Worm (Caenorhabditis elegans) whole organism, late embryonic: ENCODE data around the gene cah-1.

Source experiments
- F13H6.1 ChIP-seq: sonication (generic microtip); optimal IDR thresholded peaks from 2 replicates; lab custom pipeline; 2016; ENCODE audit warnings: missing genetic modification characterization, missing compliant biosample characterization
- K02D7.2 ChIP-seq: sonication (generic microtip); optimal IDR thresholded peaks from 2 replicates; lab custom pipeline; 2017; ENCODE audit warnings: mild to moderate bottlenecking, missing genetic modification characterization, missing compliant biosample characterization
- ama-1 ChIP-seq: fragments of 150-350 bp; optimal IDR thresholded peaks from 2 replicates; lab custom pipeline; 2014
- ceh-14 ChIP-seq: sonication (generic microtip); optimal IDR thresholded peaks from 2 replicates; lab custom pipeline; 2016; ENCODE audit warnings: missing genotype, missing genetic modification characterization, missing compliant biosample characterization
- ceh-18 ChIP-seq: sonication (generic microtip); optimal IDR thresholded peaks from 2 replicates; lab custom pipeline; 2016; ENCODE audit warnings: missing genetic modification characterization, missing compliant biosample characterization
- ceh-19 ChIP-seq: fragments of 200-800 bp; sonication (Bioruptor generic); optimal IDR thresholded peaks from 2 replicates; lab custom pipeline; 2018; ENCODE audit warnings: mild to moderate bottlenecking, missing genetic modification characterization, missing compliant biosample characterization
- ceh-2 ChIP-seq: sonication (generic microtip); optimal IDR thresholded peaks from 2 replicates; lab custom pipeline; 2016; ENCODE audit warnings: missing genotype, missing genetic modification characterization, missing compliant biosample characterization
- ceh-22 ChIP-seq: sonication (generic microtip); optimal IDR thresholded peaks from 2 replicates; lab custom pipeline; 2017; ENCODE audit warnings: missing biosample characterization, missing genetic modification characterization
- ceh-30 ChIP-seq: fragments of 150-350 bp; optimal IDR thresholded peaks from 2 replicates; lab custom pipeline; 2014; ENCODE audit warnings: missing biosample characterization, missing genetic modification characterization
- ceh-31 ChIP-seq: sonication (generic microtip); optimal IDR thresholded peaks from 2 replicates; lab custom pipeline; 2016; ENCODE audit warnings: missing genetic modification characterization, missing compliant biosample characterization
- ceh-9 ChIP-seq: sonication (generic microtip); optimal IDR thresholded peaks from 2 replicates; lab custom pipeline; 2016; ENCODE audit warnings: mild to moderate bottlenecking, missing genetic modification characterization, inconsistent platforms, missing compliant biosample characterization
- che-1 ChIP-seq: sonication (generic microtip); optimal IDR thresholded peaks from 2 replicates; lab custom pipeline; 2016; ENCODE audit warnings: mild to moderate bottlenecking, missing genetic modification characterization, missing compliant biosample characterization
- dve-1 ChIP-seq: sonication (generic microtip); optimal IDR thresholded peaks from 2 replicates; lab custom pipeline; 2017; ENCODE audit warnings: antibody characterized with exemption, mild to moderate bottlenecking, missing genetic modification characterization, missing compliant biosample characterization
- ets-4 ChIP-seq: sonication (generic microtip); optimal IDR thresholded peaks from 2 replicates; lab custom pipeline; 2016; ENCODE audit warnings: missing genetic modification characterization, missing compliant biosample characterization
- fkh-10 ChIP-seq: fragments of 150-350 bp; optimal IDR thresholded peaks from 2 replicates; lab custom pipeline; 2014; ENCODE audit warnings: missing biosample characterization, missing genetic modification reagents, missing genetic modification characterization
- fkh-6 ChIP-seq: sonication (generic microtip); optimal IDR thresholded peaks from 2 replicates; lab custom pipeline; 2016; ENCODE audit warnings: missing genetic modification characterization, missing compliant biosample characterization
- hlh-30 ChIP-seq: sonication (generic microtip); optimal IDR thresholded peaks from 2 replicates; lab custom pipeline; 2017; ENCODE audit warnings: antibody characterized with exemption, missing genetic modification characterization, missing compliant biosample characterization; ENCODE audit not compliant: insufficient read depth
- hlh-6 ChIP-seq: sonication (generic microtip); optimal IDR thresholded peaks from 2 replicates; lab custom pipeline; 2016; ENCODE audit warnings: missing genotype, missing genetic modification characterization, missing compliant biosample characterization
- madf-2 ChIP-seq: sonication (generic microtip); optimal IDR thresholded peaks from 2 replicates; lab custom pipeline; 2017; ENCODE audit warnings: missing genetic modification characterization, missing compliant biosample characterization
- npax-4 ChIP-seq: sonication (generic microtip); optimal IDR thresholded peaks from 2 replicates; lab custom pipeline; 2016; ENCODE audit warnings: missing genetic modification characterization, missing compliant biosample characterization
- pha-2 ChIP-seq: sonication (generic microtip); optimal IDR thresholded peaks from 2 replicates; lab custom pipeline; 2017; ENCODE audit warnings: mild to moderate bottlenecking, missing genetic modification characterization, missing compliant biosample characterization
- pqm-1 ChIP-seq: sonication (generic microtip); optimal IDR thresholded peaks from 2 replicates; lab custom pipeline; 2016; ENCODE audit warnings: missing genetic modification characterization, missing compliant biosample characterization
- pros-1 ChIP-seq: fragments of 150-350 bp; optimal IDR thresholded peaks from 2 replicates; lab custom pipeline; 2014; ENCODE audit warnings: missing biosample characterization, missing genetic modification reagents, missing genetic modification characterization
- sox-2 ChIP-seq: fragments of 200-800 bp; sonication (Bioruptor generic); IDR thresholded peaks from 2 replicates; pipeline ENCODE4 v1.3.6; 2022; ENCODE audit warnings: missing genetic modification reagents, missing genetic modification characterization, missing compliant biosample characterization
- sox-4 ChIP-seq: sonication (generic microtip); optimal IDR thresholded peaks from 2 replicates; lab custom pipeline; 2017; ENCODE audit warnings: mild to moderate bottlenecking, missing genetic modification characterization, inconsistent platforms, missing compliant biosample characterization
- tbx-2 ChIP-seq: sonication (generic microtip); optimal IDR thresholded peaks from 2 replicates; lab custom pipeline; 2016; ENCODE audit warnings: missing genetic modification characterization, missing compliant biosample characterization
- unc-3 ChIP-seq, 2 experiments: fragments of 200-800 bp in 1 of 2; sonication (Bioruptor generic) in 1 of 2; sonication (generic microtip) in 1 of 2; conservative IDR thresholded peaks in 1 of 2; optimal IDR thresholded peaks in 1 of 2; 2 replicates each; pipeline versions ENCODE4 v1.3.6 to Lab custom; 2016 to 2022; ENCODE audit warnings: missing compliant biosample characterization in 2 of 2, missing genetic modification characterization in 2 of 2, missing genetic modification reagents in 1 of 2
- unc-55 ChIP-seq: sonication (generic microtip); optimal IDR thresholded peaks from 2 replicates; lab custom pipeline; 2017; ENCODE audit warnings: missing biosample characterization, missing genetic modification reagents, missing genetic modification characterization
- zip-5 ChIP-seq: sonication (generic microtip); optimal IDR thresholded peaks from 2 replicates; lab custom pipeline; 2016; ENCODE audit warnings: missing genetic modification characterization, missing compliant biosample characterization
- ztf-16 ChIP-seq: sonication (generic microtip); optimal IDR thresholded peaks from 2 replicates; lab custom pipeline; 2017; ENCODE audit warnings: missing genetic modification characterization, missing compliant biosample characterization

Gene cah-1

ce11 chrIII:5085529-5085928 is at the start of gene cah-1:
cah-1 (minus strand) TSS chrIII:5085629.
- TF ChIP-seq hlh-6 (tag; lab: Kevin White, UChicago) (no peak), pros-1 (tag; lab: Kevin White, UChicago) (no peak), fkh-6 (no peak), unc-3 (GFP tag; conservative IDR thresholded peaks at IDR 0.05; lab: Robert Waterston, UW) (no peak), unc-3 (tag; optimal IDR thresholded peaks at IDR 0.05; lab: Kevin White, UChicago) (no peak), K02D7.2 (tag; lab: Kevin White, UChicago) (no peak), ama-1 (lab: Kevin White, UChicago) (no peak), sox-4 (tag; lab: Kevin White, UChicago) (no peak), madf-2 (no peak), ztf-16 (tag; lab: Kevin White, UChicago) (no peak)

ce11 chrIII:5134506-5134905 is 49.1 kb upstream of the cah-1 start:
- TF ChIP-seq ets-4 (tag; lab: Kevin White, UChicago) (no peak), tbx-2 (peak; percentile 88)

ce11 chrIII:5130654-5131053 is 45.2 kb upstream of the cah-1 start:
- TF ChIP-seq tbx-2 = peak; percentile 2
- TF ChIP-seq hlh-30 = no peak

ce11 chrIII:5129261-5129660 is 43.8 kb upstream of the cah-1 start:
- TF ChIP-seq fkh-10 (no peak), ets-4 (tag; lab: Kevin White, UChicago) (peak; percentile 43), ceh-9 (no peak), ceh-18 (tag; lab: Kevin White, UChicago) (peak; percentile 61), zip-5 (tag; lab: Kevin White, UChicago) (no peak), ceh-30 (tag; lab: Kevin White, UChicago) (no peak), ceh-22 (tag; lab: Kevin White, UChicago) (peak; percentile 20), pqm-1 (tag; lab: Kevin White, UChicago) (no peak), pha-2 (no peak), hlh-6 (tag; lab: Kevin White, UChicago) (no peak), F13H6.1 (tag; lab: Kevin White, UChicago) (peak; percentile 6), tbx-2 (peak; percentile 97), che-1 (tag; lab: Kevin White, UChicago) (no peak)

- no peak for TF ChIP-seq ceh-14
- peak; percentile 24 for TF ChIP-seq ceh-31 (tag; lab: Kevin White, UChicago)
- peak; percentile 93 for TF ChIP-seq tbx-2
- TF ChIP-seq ceh-19 (GFP tag; lab: Kevin White, UChicago) = no peak
- no peak for TF ChIP-seq ceh-18 (tag; lab: Kevin White, UChicago)
Measured at ce11 chrIII:5126988-5127387, 41.6 kb upstream of the cah-1 start.

- TF ChIP-seq tbx-2 = peak; percentile 47
- TF ChIP-seq dve-1 (tag; lab: Kevin White, UChicago) = no peak
- no peak for TF ChIP-seq npax-4 (tag; lab: Kevin White, UChicago)
- peak; percentile 40 for TF ChIP-seq unc-55 (GFP tag; lab: Kevin White, UChicago)
Measured at ce11 chrIII:5125759-5126158, 40.3 kb upstream of the cah-1 start.

- TF ChIP-seq tbx-2 (peak; percentile 79), ceh-2 (tag; lab: Kevin White, UChicago) (no peak), unc-55 (GFP tag; lab: Kevin White, UChicago) (peak; percentile 52)
Measured at ce11 chrIII:5124385-5124784, 39.0 kb upstream of the cah-1 start.

ce11 chrIII:5120593-5120992 is 35.2 kb upstream of the cah-1 start:
- TF ChIP-seq sox-4 (tag; lab: Kevin White, UChicago) (no peak), tbx-2 (peak; percentile 29), sox-2 (GFP tag; lab: Robert Waterston, UW) (no peak)
